Fruit fly (Drosophila melanogaster) whole organism, embryonic: ENCODE results near the gene Gas8.
A peak's percentile ranks its signal among the peaks of the same experiment; 100 is the strongest.

Source experiments
- Abd-B ChIP-seq: fragments of 200-800 bp; sonication (Bioruptor generic); optimal IDR thresholded peaks from 2 replicates; lab custom pipeline; 2018; ENCODE audit warnings: missing biosample characterization, mild to moderate bottlenecking, missing genetic modification characterization, moderate library complexity
- CG10209 ChIP-seq: fragments of 200-800 bp; sonication (Bioruptor generic); optimal IDR thresholded peaks from 3 replicates; lab custom pipeline; 2017; ENCODE audit warnings: missing biosample characterization, mild to moderate bottlenecking, missing genetic modification characterization, missing genetic modification reagents
- CG10366 ChIP-seq: fragments of 200-800 bp; sonication (Bioruptor generic); IDR thresholded peaks from 2 replicates; pipeline ENCODE4 v1.3.6; 2022; ENCODE audit warnings: missing biosample characterization, missing genetic modification characterization
- CG11560 ChIP-seq: fragments of 200-800 bp; sonication (Bioruptor generic); IDR thresholded peaks from 3 replicates; pipeline ENCODE4 v1.3.6; 2022; ENCODE audit warnings: missing biosample characterization, missing genetic modification characterization
- CG12659 ChIP-seq: fragments of 200-800 bp; sonication (Bioruptor generic); optimal IDR thresholded peaks from 3 replicates; lab custom pipeline; 2017; ENCODE audit warnings: mild to moderate bottlenecking, missing biosample characterization, missing genetic modification reagents, missing genetic modification characterization
- CG17328 ChIP-seq: fragments of 200-800 bp; sonication (Bioruptor generic); IDR thresholded peaks from 2 replicates; pipeline ENCODE4 v1.3.6; 2022; ENCODE audit warnings: missing biosample characterization, missing genetic modification characterization
- CG30403 ChIP-seq: fragments of 200-800 bp; sonication (Bioruptor generic); optimal IDR thresholded peaks from 3 replicates; lab custom pipeline; 2016; ENCODE audit warnings: missing biosample characterization, missing genetic modification characterization
- CG31441 ChIP-seq: fragments of 200-800 bp; sonication (Bioruptor generic); IDR thresholded peaks from 2 replicates; pipeline ENCODE4 v1.3.6; 2022; ENCODE audit warnings: missing biosample characterization, missing genetic modification characterization
- CG7786 ChIP-seq: fragments of 200-800 bp; sonication (Bioruptor generic); optimal IDR thresholded peaks from 2 replicates; lab custom pipeline; 2016; ENCODE audit warnings: missing biosample characterization, missing genetic modification characterization
- CG8388 ChIP-seq: fragments of 200-800 bp; sonication (Bioruptor generic); optimal IDR thresholded peaks from 2 replicates; lab custom pipeline; 2019; ENCODE audit warnings: missing biosample characterization, mild to moderate bottlenecking, missing genetic modification characterization, moderate library complexity
- CG8765 ChIP-seq: fragments of 200-800 bp; sonication (Bioruptor generic); IDR thresholded peaks from 2 replicates; pipeline ENCODE4 v1.3.6; 2022; ENCODE audit warnings: missing biosample characterization, missing genetic modification characterization
- CG8924 ChIP-seq: fragments of 200-800 bp; optimal IDR thresholded peaks from 3 replicates; lab custom pipeline; 2019; ENCODE audit warnings: missing biosample characterization, mild to moderate bottlenecking, missing genetic modification characterization, moderate library complexity
- CG9932 ChIP-seq: fragments of 200-800 bp; sonication (Bioruptor generic); IDR thresholded peaks from 2 replicates; pipeline ENCODE4 v1.3.6; 2022; ENCODE audit warnings: missing biosample characterization, missing genetic modification characterization
- CoRest ChIP-seq: fragments of 200-800 bp; sonication (Bioruptor generic); optimal IDR thresholded peaks from 3 replicates; lab custom pipeline; 2018; ENCODE audit warnings: missing biosample characterization, mild to moderate bottlenecking, missing genetic modification characterization, moderate library complexity
- Ets65A ChIP-seq: fragments of 200-800 bp; sonication (Bioruptor generic); peaks from one replicate; lab custom pipeline; 2016; ENCODE audit warnings: missing biosample characterization, missing genetic modification characterization
- Hey ChIP-seq: fragments of 200-800 bp; sonication (Bioruptor generic); optimal IDR thresholded peaks from 3 replicates; lab custom pipeline; 2018; ENCODE audit warnings: missing biosample characterization, mild to moderate bottlenecking, missing genetic modification characterization
- Lhr ChIP-seq: fragments of 200-800 bp; sonication (Bioruptor generic); optimal IDR thresholded peaks from 3 replicates; lab custom pipeline; 2017; ENCODE audit warnings: mild to moderate bottlenecking, missing biosample characterization, missing genetic modification reagents, missing genetic modification characterization
- Lim3 ChIP-seq: fragments of 200-800 bp; sonication (Bioruptor generic); IDR thresholded peaks from 2 replicates; pipeline ENCODE4 v1.3.6; 2022; ENCODE audit warnings: missing biosample characterization, missing genetic modification characterization
- NFAT ChIP-seq: fragments of 200-800 bp; sonication (Bioruptor generic); IDR thresholded peaks from 2 replicates; pipeline ENCODE4 v1.3.6; 2022; ENCODE audit warnings: missing biosample characterization, missing genetic modification characterization
- NfI ChIP-seq: fragments of 200-800 bp; sonication (Bioruptor generic); optimal IDR thresholded peaks from 3 replicates; lab custom pipeline; 2018; ENCODE audit warnings: missing biosample characterization, mild to moderate bottlenecking, missing genetic modification characterization, moderate library complexity
- Optix ChIP-seq: fragments of 200-800 bp; sonication (Bioruptor generic); IDR thresholded peaks from 3 replicates; pipeline ENCODE4 v1.3.6; 2022; ENCODE audit warnings: missing biosample characterization, missing genetic modification characterization
- Ptx1 ChIP-seq: fragments of 200-800 bp; sonication (Bioruptor generic); IDR thresholded peaks from 2 replicates; pipeline ENCODE4 v1.3.6; 2022; ENCODE audit warnings: missing biosample characterization, missing genetic modification characterization
- Xbp1 ChIP-seq: fragments of 200-800 bp; sonication (Bioruptor generic); optimal IDR thresholded peaks from 3 replicates; lab custom pipeline; 2016; ENCODE audit warnings: missing biosample characterization, mild to moderate bottlenecking, missing genetic modification characterization
- bab2 ChIP-seq: fragments of 200-800 bp; sonication (Bioruptor generic); optimal IDR thresholded peaks from 2 replicates; lab custom pipeline; 2016; ENCODE audit warnings: missing biosample characterization, missing genetic modification characterization
- br ChIP-seq: fragments of >200 bp; optimal IDR thresholded peaks from 2 replicates; lab custom pipeline; 2017
- ci ChIP-seq: fragments of 200-800 bp; sonication (Bioruptor generic); IDR thresholded peaks from 3 replicates; pipeline ENCODE4 v1.3.6; 2022; ENCODE audit warnings: missing biosample characterization, missing genetic modification characterization
- dpn ChIP-seq, 2 experiments: fragments of 200-800 bp; sonication (Bioruptor generic); optimal IDR thresholded peaks; 3 replicates each; lab custom pipeline; 2016; ENCODE audit warnings: missing biosample characterization in 2 of 2, missing genetic modification characterization in 2 of 2
- esg ChIP-seq: fragments of 200-800 bp; sonication (Bioruptor generic); conservative IDR thresholded peaks from 2 replicates; pipeline ENCODE4 v1.3.6; 2022; ENCODE audit warnings: missing biosample characterization, missing genetic modification characterization
- fd64A ChIP-seq: fragments of 200-800 bp; sonication (Bioruptor generic); optimal IDR thresholded peaks from 3 replicates; lab custom pipeline; 2018; ENCODE audit warnings: missing biosample characterization, mild to moderate bottlenecking, missing genetic modification characterization
- fu2 ChIP-seq: fragments of 200-800 bp; sonication (Bioruptor generic); optimal IDR thresholded peaks from 2 replicates; lab custom pipeline; 2016; ENCODE audit warnings: missing biosample characterization, missing genetic modification characterization
- gcm2 ChIP-seq: fragments of 200-800 bp; sonication (Bioruptor generic); optimal IDR thresholded peaks from 2 replicates; lab custom pipeline; 2016; ENCODE audit warnings: missing biosample characterization, missing genetic modification characterization
- gem ChIP-seq: fragments of 200-800 bp; sonication (Bioruptor generic); optimal IDR thresholded peaks from 2 replicates; lab custom pipeline; 2019; ENCODE audit warnings: missing biosample characterization, mild to moderate bottlenecking, missing genetic modification characterization, moderate library complexity
- kay ChIP-seq: fragments of 200-800 bp; sonication (Bioruptor generic); optimal IDR thresholded peaks from 2 replicates; lab custom pipeline; 2016; ENCODE audit warnings: missing biosample characterization, missing genetic modification characterization
- kni ChIP-seq: fragments of 200-800 bp; sonication (Bioruptor generic); optimal IDR thresholded peaks from 3 replicates; lab custom pipeline; 2017; ENCODE audit warnings: mild to moderate bottlenecking, missing biosample characterization, missing genetic modification reagents, missing genetic modification characterization
- lmd ChIP-seq: fragments of 200-800 bp; sonication (Bioruptor generic); IDR thresholded peaks from 2 replicates; pipeline ENCODE4 v1.3.6; 2022; ENCODE audit warnings: missing biosample characterization, missing genetic modification characterization
- maf-S ChIP-seq: fragments of 200-800 bp; sonication (Bioruptor generic); optimal IDR thresholded peaks from 2 replicates; lab custom pipeline; 2016; ENCODE audit warnings: missing biosample characterization, missing genetic modification characterization
- mam ChIP-seq: fragments of 200-800 bp; sonication (Bioruptor generic); optimal IDR thresholded peaks from 3 replicates; lab custom pipeline; 2016; ENCODE audit warnings: missing biosample characterization, missing genetic modification characterization
- pb ChIP-seq: fragments of 200-800 bp; sonication (Bioruptor generic); optimal IDR thresholded peaks from 3 replicates; lab custom pipeline; 2016; ENCODE audit warnings: missing biosample characterization, missing genetic modification characterization
- prd ChIP-seq, 3 experiments: fragments of >200 bp in 2 of 3; fragments of 200-800 bp in 1 of 3; sonication (Bioruptor generic) in 1 of 3; optimal IDR thresholded peaks in 2 of 3; IDR thresholded peaks in 1 of 3; 2 replicates in 2 of 3; 3 replicates in 1 of 3; pipeline versions ENCODE4 v1.3.6 to Lab custom; 2017 to 2022; ENCODE audit warnings: missing biosample characterization in 1 of 3, missing genetic modification characterization in 1 of 3
- repo ChIP-seq: fragments of 200-800 bp; sonication (Bioruptor generic); optimal IDR thresholded peaks from 2 replicates; lab custom pipeline; 2016; ENCODE audit warnings: missing biosample characterization, missing genetic modification characterization
- row ChIP-seq: fragments of 200-800 bp; sonication (Bioruptor generic); IDR thresholded peaks from 3 replicates; pipeline ENCODE4 v1.3.6; 2022; ENCODE audit warnings: missing biosample characterization, missing genetic modification characterization
- sc ChIP-seq, 3 experiments: fragments of >200 bp in 2 of 3; fragments of 200-800 bp in 1 of 3; sonication (Bioruptor generic) in 1 of 3; optimal IDR thresholded peaks; 2 replicates in 2 of 3; 3 replicates in 1 of 3; lab custom pipeline; 2017; ENCODE audit warnings: mild to moderate bottlenecking in 1 of 3, missing biosample characterization in 1 of 3, missing genetic modification characterization in 1 of 3, missing genetic modification reagents in 1 of 3
- sens ChIP-seq: fragments of 200-800 bp; sonication (Bioruptor generic); peaks from one replicate; lab custom pipeline; 2016; ENCODE audit warnings: missing biosample characterization, missing genetic modification characterization
- sens-2 ChIP-seq: fragments of 200-800 bp; sonication (Bioruptor generic); IDR thresholded peaks from 2 replicates; pipeline ENCODE4 v1.3.6; 2022; ENCODE audit warnings: missing biosample characterization, missing genetic modification characterization
- slbo ChIP-seq: fragments of 200-800 bp; sonication (Bioruptor generic); IDR thresholded peaks from 2 replicates; pipeline ENCODE4 v1.3.6; 2022; ENCODE audit warnings: missing biosample characterization, missing genetic modification characterization
- slp2 ChIP-seq: fragments of 200-800 bp; sonication (Bioruptor generic); optimal IDR thresholded peaks from 2 replicates; lab custom pipeline; 2016; ENCODE audit warnings: missing biosample characterization, missing genetic modification characterization
- tin ChIP-seq: fragments of 200-800 bp; sonication (Bioruptor generic); optimal IDR thresholded peaks from 3 replicates; lab custom pipeline; 2016; ENCODE audit warnings: missing biosample characterization, missing genetic modification characterization
- ttk ChIP-seq: fragments of 200-800 bp; sonication (Bioruptor generic); IDR thresholded peaks from 2 replicates; pipeline ENCODE4 v2.1.2; 2022; ENCODE audit warnings: missing biosample characterization, missing genetic modification characterization

The Gas8 gene

DNA sequence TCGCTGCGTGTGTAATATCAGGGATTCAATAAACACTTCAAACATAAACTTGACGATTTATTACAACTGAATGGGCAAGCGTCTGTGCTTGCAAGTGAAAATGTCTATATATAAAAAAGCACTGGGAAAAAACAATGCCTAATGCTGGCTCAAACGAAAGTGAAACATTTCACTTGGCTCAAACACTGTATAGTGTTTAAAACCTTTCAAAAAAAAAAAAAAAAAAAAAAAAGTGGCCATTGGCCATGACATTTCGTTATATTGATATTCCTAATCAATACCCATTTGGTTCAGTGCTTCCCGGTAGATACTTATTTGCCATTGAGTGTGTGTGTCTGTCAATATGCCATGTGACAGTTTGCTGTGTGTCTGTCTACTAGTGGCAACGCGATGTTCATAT lies 34.1 kb upstream of the Gas8 start (continued):
- TF ChIP-seq pb (GFP tag; lab: Kevin White, UChicago) (peak; percentile 51), CG8924 (tag; lab: Kevin White, UChicago) (peak; percentile 23), bab2 (GFP tag; lab: Kevin White, UChicago) (peak; percentile 50), br (lab: Kevin White, UChicago) (no peak), Lim3 (GFP tag; lab: Robert Waterston, UW) (no peak), CG10209 (no peak), CoRest (tag; lab: Kevin White, UChicago) (no peak), Ptx1 (GFP tag; lab: Robert Waterston, UW) (peak; percentile 60), slp2 (GFP tag; lab: Kevin White, UChicago) (peak; percentile 55), Xbp1 (GFP tag; lab: Kevin White, UChicago) (peak; percentile 48), CG31441 (GFP tag; lab: Robert Waterston, UW) (0 out of 2 replicates have a peak, but pooled peaks have one; percentile 33), dpn (GFP tag; optimal IDR thresholded peaks at IDR 0.05; lab: Kevin White, UChicago) (peak; percentile 14 to 43), Abd-B (peak; percentile 6), CG9932 (GFP tag; lab: Robert Waterston, UW) (peak; percentile 36), Lhr (GFP tag; lab: Kevin White, UChicago) (no peak), maf-S (GFP tag; lab: Kevin White, UChicago) (peak; percentile 51), ttk (GFP tag; lab: Robert Waterston, UW) (peak; percentile 40; the same call in 1 of the 2 replicates), slbo (GFP tag; lab: Robert Waterston, UW) (peak; percentile 61), NFAT (GFP tag; lab: Robert Waterston, UW) (no peak), esg (GFP tag; lab: Robert Waterston, UW) (0 out of 2 replicates have a peak, but pooled peaks have one; percentile 33), kay (GFP tag; lab: Kevin White, UChicago) (no peak), Hey (tag; lab: Kevin White, UChicago) (no peak), fd64A (GFP tag; lab: Kevin White, UChicago) (no peak), CG8388 (GFP tag; lab: Kevin White, UChicago) (no peak), CG8765 (no peak), row (peak; percentile 65), NfI (no peak), prd (optimal IDR thresholded peaks at IDR 0.05; lab: Kevin White, UChicago) (no peak), prd (GFP tag; IDR thresholded peaks at IDR 0.05; lab: Robert Waterston, UW) (peak; percentile 55; the same call in 1 of the 3 replicates), CG11560 (tag; lab: Robert Waterston, UW) (no peak), CG7786 (peak; percentile 29), sens (peak; percentile 85), gcm2 (GFP tag; lab: Kevin White, UChicago) (peak; percentile 9), mam (GFP tag; lab: Kevin White, UChicago) (peak; percentile 21), CG12659 (GFP tag; lab: Kevin White, UChicago) (peak; percentile 16), gem (tag; lab: Kevin White, UChicago) (peak; percentile 42), lmd (GFP tag; lab: Robert Waterston, UW) (peak; percentile 59), ci (GFP tag; lab: Robert Waterston, UW) (0 out of 3 replicates have a peak, but pooled peaks have one; percentile 21), CG17328 (peak; percentile 41), Optix (GFP tag; lab: Robert Waterston, UW) (peak; percentile 26; the same call in 1 of the 3 replicates), sc (optimal IDR thresholded peaks at IDR 0.05; lab: Kevin White, UChicago) (no peak), sc (GFP tag; optimal IDR thresholded peaks at IDR 0.05; lab: Kevin White, UChicago) (no peak), tin (GFP tag; lab: Kevin White, UChicago) (no peak), CG10366 (GFP tag; lab: Robert Waterston, UW) (peak; percentile 50), sens-2 (peak; percentile 28; the same call in 1 of the 2 replicates), Ets65A (peak; percentile 65), CG30403 (GFP tag; lab: Kevin White, UChicago) (peak; percentile 43), fu2 (GFP tag; lab: Kevin White, UChicago) (peak; percentile 47), kni (GFP tag; lab: Kevin White, UChicago) (no peak), repo (no peak)
